Worm (Caenorhabditis elegans) whole organism, young adult: Measurements from ENCODE around the gene ugt-36.

Source experiments
- F57A8.1 ChIP-seq: fragments of 200-800 bp; sonication (Bioruptor generic); optimal IDR thresholded peaks from 2 replicates; lab custom pipeline; 2018; ENCODE audit warnings: mild to moderate bottlenecking, missing genetic modification characterization, moderate library complexity, missing compliant biosample characterization
- atf-7 ChIP-seq: sonication (generic microtip); optimal IDR thresholded peaks from 2 replicates; lab custom pipeline; 2017; ENCODE audit warnings: mild to moderate bottlenecking, missing genetic modification characterization, missing compliant biosample characterization
- efl-1 ChIP-seq: fragments of 150-350 bp; optimal IDR thresholded peaks from 2 replicates; lab custom pipeline; 2014; ENCODE audit warnings: missing biosample characterization, missing genetic modification reagents, missing genetic modification characterization
- egl-44 ChIP-seq: fragments of 200-800 bp; sonication (Bioruptor generic); IDR thresholded peaks from 2 replicates; pipeline ENCODE4 v1.3.6; 2022; ENCODE audit warnings: missing genetic modification reagents, missing genetic modification characterization, missing compliant biosample characterization
- nhr-120 ChIP-seq: fragments of 200-800 bp; sonication (Bioruptor generic); IDR thresholded peaks from 2 replicates; pipeline ENCODE4 v1.3.6; 2022; ENCODE audit warnings: missing genetic modification characterization, missing compliant biosample characterization
- pbrm-1 ChIP-seq: fragments of 200-800 bp; sonication (Bioruptor generic); IDR thresholded peaks from 2 replicates; pipeline ENCODE4 v1.3.6; 2022; ENCODE audit warnings: missing genetic modification reagents, missing genetic modification characterization, missing compliant biosample characterization
- pha-4 ChIP-seq: fragments of 150-350 bp; sonication (generic microtip); optimal IDR thresholded peaks from 2 replicates; lab custom pipeline; 2014; ENCODE audit warnings: missing biosample characterization, missing genetic modification reagents, missing genetic modification characterization
- unc-62 ChIP-seq: fragments of 150-350 bp; optimal IDR thresholded peaks from 2 replicates; lab custom pipeline; 2014; ENCODE audit warnings: missing biosample characterization, missing genetic modification reagents, missing genetic modification characterization

- no peak for TF ChIP-seq pbrm-1 (GFP tag; lab: Robert Waterston, UW)
- no peak for TF ChIP-seq F57A8.1 (GFP tag; lab: Kevin White, UChicago)
- no peak for TF ChIP-seq pha-4 (tag; lab: Kevin White, UChicago)
- no peak for TF ChIP-seq unc-62
- TF ChIP-seq egl-44 (GFP tag; lab: Robert Waterston, UW): no peak
- TF ChIP-seq efl-1 (GFP tag; lab: Kevin White, UChicago): no peak
- TF ChIP-seq atf-7: no peak
- no peak for TF ChIP-seq nhr-120
Observed at ce11 chrV:7141864-7142263, 24.9 kb upstream of the ugt-36 start, which contains the start of gene ugt-40.
